Fruit fly (Drosophila melanogaster) whole organism, embryonic: ENCODE measurements around the gene Gr39a.

Experiments
- ATbp ChIP-seq: fragments of 200-800 bp; sonication (Bioruptor generic); optimal IDR thresholded peaks from 2 replicates; lab custom pipeline; 2017; ENCODE audit warnings: missing biosample characterization, mild to moderate bottlenecking, missing genetic modification characterization, missing genetic modification reagents
- Bdp1 ChIP-seq: fragments of 200-800 bp; sonication (Bioruptor generic); optimal IDR thresholded peaks from 3 replicates; lab custom pipeline; 2016; ENCODE audit warnings: missing biosample characterization, missing genetic modification characterization
- CG11085 ChIP-seq: fragments of 200-800 bp; sonication (Bioruptor generic); IDR thresholded peaks from 2 replicates; pipeline ENCODE4 v1.3.6; 2022; ENCODE audit warnings: missing biosample characterization, missing genetic modification characterization
- CG11093 ChIP-seq: fragments of 200-800 bp; sonication (Bioruptor generic); IDR thresholded peaks from 3 replicates; pipeline ENCODE4 v1.3.6; 2022; ENCODE audit warnings: missing biosample characterization, missing genetic modification characterization
- CG12071 ChIP-seq: fragments of 200-800 bp; sonication (Bioruptor generic); optimal IDR thresholded peaks from 3 replicates; lab custom pipeline; 2018; ENCODE audit warnings: missing biosample characterization, mild to moderate bottlenecking, missing genetic modification characterization
- CG12104 ChIP-seq: fragments of 200-800 bp; sonication (Bioruptor generic); optimal IDR thresholded peaks from 3 replicates; lab custom pipeline; 2016; ENCODE audit warnings: missing biosample characterization, missing genetic modification characterization
- CG12299 ChIP-seq: fragments of 200-800 bp; sonication (Bioruptor generic); optimal IDR thresholded peaks from 2 replicates; lab custom pipeline; 2018; ENCODE audit warnings: missing biosample characterization, mild to moderate bottlenecking, missing genetic modification characterization
- CG12391 ChIP-seq: fragments of 200-800 bp; sonication (Bioruptor generic); optimal IDR thresholded peaks from 3 replicates; lab custom pipeline; 2018; ENCODE audit warnings: missing biosample characterization, mild to moderate bottlenecking, missing genetic modification characterization, moderate library complexity
- CG12744 ChIP-seq: fragments of 200-800 bp; sonication (Bioruptor generic); optimal IDR thresholded peaks from 2 replicates; lab custom pipeline; 2016; ENCODE audit warnings: missing biosample characterization, missing genetic modification characterization
- CG13287 ChIP-seq: fragments of 200-800 bp; sonication (Bioruptor generic); IDR thresholded peaks from 2 replicates; pipeline ENCODE4 v1.3.6; 2022; ENCODE audit warnings: missing biosample characterization, missing genetic modification characterization; ENCODE audit not compliant: partially characterized antibody
- CG1647 ChIP-seq: fragments of 200-800 bp; sonication (Bioruptor generic); optimal IDR thresholded peaks from 3 replicates; lab custom pipeline; 2016; ENCODE audit warnings: missing biosample characterization, missing genetic modification characterization
- CG16863 ChIP-seq: fragments of 200-800 bp; sonication (Bioruptor generic); optimal IDR thresholded peaks from 3 replicates; lab custom pipeline; 2016; ENCODE audit warnings: missing biosample characterization, missing genetic modification characterization
- CG17385 ChIP-seq: fragments of 200-800 bp; sonication (Bioruptor generic); optimal IDR thresholded peaks from 3 replicates; lab custom pipeline; 2018; ENCODE audit warnings: missing biosample characterization, mild to moderate bottlenecking, missing genetic modification characterization
- CG1792 ChIP-seq: fragments of 200-800 bp; sonication (Bioruptor generic); optimal IDR thresholded peaks from 2 replicates; lab custom pipeline; 2016; ENCODE audit warnings: missing biosample characterization, missing genetic modification characterization
- CG2116 ChIP-seq: fragments of 200-800 bp; sonication (Bioruptor generic); optimal IDR thresholded peaks from 3 replicates; lab custom pipeline; 2018; ENCODE audit warnings: missing biosample characterization, mild to moderate bottlenecking, missing genetic modification characterization
- CG32532 ChIP-seq: fragments of 200-800 bp; sonication (Bioruptor generic); IDR thresholded peaks from 2 replicates; pipeline ENCODE4 v1.3.6; 2022; ENCODE audit warnings: missing biosample characterization, missing genetic modification characterization
- CG5953 ChIP-seq: fragments of 200-800 bp; sonication (Bioruptor generic); IDR thresholded peaks from 2 replicates; pipeline ENCODE4 v1.3.6; 2022; ENCODE audit warnings: missing biosample characterization, missing genetic modification characterization
- CG6854 ChIP-seq: fragments of 200-800 bp; sonication (Bioruptor generic); optimal IDR thresholded peaks from 3 replicates; lab custom pipeline; 2017; ENCODE audit warnings: missing biosample characterization, mild to moderate bottlenecking, missing genetic modification characterization
- CG7987 ChIP-seq: fragments of 200-800 bp; sonication (Bioruptor generic); optimal IDR thresholded peaks from 2 replicates; lab custom pipeline; 2018; ENCODE audit warnings: missing biosample characterization, mild to moderate bottlenecking, missing genetic modification characterization, moderate library complexity
- CG8281 ChIP-seq: fragments of 200-800 bp; sonication (Bioruptor generic); optimal IDR thresholded peaks from 2 replicates; lab custom pipeline; 2018; ENCODE audit warnings: missing biosample characterization, mild to moderate bottlenecking, missing genetic modification characterization, moderate library complexity
- CG8359 ChIP-seq: fragments of 200-800 bp; sonication (Bioruptor generic); optimal IDR thresholded peaks from 2 replicates; lab custom pipeline; 2017; ENCODE audit warnings: missing biosample characterization, mild to moderate bottlenecking, missing genetic modification characterization, borderline replicate concordance
- CG9727 ChIP-seq: fragments of 200-800 bp; sonication (Bioruptor generic); optimal IDR thresholded peaks from 3 replicates; lab custom pipeline; 2017; ENCODE audit warnings: missing biosample characterization, mild to moderate bottlenecking, missing genetic modification characterization
- Camta ChIP-seq: fragments of 200-800 bp; sonication (Bioruptor generic); optimal IDR thresholded peaks from 2 replicates; lab custom pipeline; 2016; ENCODE audit warnings: missing biosample characterization, missing genetic modification characterization
- GATAe ChIP-seq: fragments of 200-800 bp; sonication (Bioruptor generic); conservative IDR thresholded peaks from 2 replicates; pipeline ENCODE4 v1.3.6; 2022; ENCODE audit warnings: missing biosample characterization, missing genetic modification characterization
- HLH4C ChIP-seq: fragments of 200-800 bp; sonication (Bioruptor generic); IDR thresholded peaks from 3 replicates; pipeline ENCODE4 v1.3.6; 2022; ENCODE audit warnings: missing biosample characterization, missing genetic modification characterization; ENCODE audit not compliant: partially characterized antibody
- Hand ChIP-seq: fragments of 200-800 bp; sonication (Bioruptor generic); optimal IDR thresholded peaks from 2 replicates; lab custom pipeline; 2017; ENCODE audit warnings: mild to moderate bottlenecking, missing biosample characterization, missing genetic modification reagents, missing genetic modification characterization
- Hmx ChIP-seq: fragments of 200-800 bp; sonication (Bioruptor generic); optimal IDR thresholded peaks from 2 replicates; lab custom pipeline; 2016; ENCODE audit warnings: missing biosample characterization, missing genetic modification characterization
- Kr ChIP-seq: fragments of 200-800 bp; sonication (Bioruptor generic); optimal IDR thresholded peaks from 2 replicates; lab custom pipeline; 2017; ENCODE audit warnings: missing biosample characterization, mild to moderate bottlenecking, missing genetic modification characterization
- Lhr ChIP-seq: fragments of 200-800 bp; sonication (Bioruptor generic); optimal IDR thresholded peaks from 3 replicates; lab custom pipeline; 2017; ENCODE audit warnings: mild to moderate bottlenecking, missing biosample characterization, missing genetic modification reagents, missing genetic modification characterization
- Lpt ChIP-seq: fragments of >200 bp; optimal IDR thresholded peaks from 2 replicates; lab custom pipeline; 2018; ENCODE audit warnings: missing biosample characterization, missing genetic modification characterization
- Mrtf ChIP-seq: fragments of 200-800 bp; sonication (Bioruptor generic); IDR thresholded peaks from 3 replicates; pipeline ENCODE4 v1.3.6; 2022; ENCODE audit warnings: missing biosample characterization, missing genetic modification characterization
- NfI ChIP-seq: fragments of 200-800 bp; sonication (Bioruptor generic); optimal IDR thresholded peaks from 3 replicates; lab custom pipeline; 2018; ENCODE audit warnings: missing biosample characterization, mild to moderate bottlenecking, missing genetic modification characterization, moderate library complexity
- Pdp1 ChIP-seq, 2 experiments: fragments of 200-800 bp; sonication (Bioruptor generic); optimal IDR thresholded peaks; 3 replicates each; lab custom pipeline; 2016; ENCODE audit warnings: missing biosample characterization in 2 of 2, missing genetic modification characterization in 2 of 2, mild to moderate bottlenecking in 1 of 2, moderate library complexity in 1 of 2
- Ssrp ChIP-seq: fragments of 200-800 bp; sonication (Bioruptor generic); optimal IDR thresholded peaks from 2 replicates; lab custom pipeline; 2018; ENCODE audit warnings: missing biosample characterization, mild to moderate bottlenecking, missing genetic modification characterization, moderate library complexity
- caup ChIP-seq: fragments of 200-800 bp; sonication (Bioruptor generic); optimal IDR thresholded peaks from 3 replicates; lab custom pipeline; 2017; ENCODE audit warnings: missing biosample characterization, mild to moderate bottlenecking, missing genetic modification characterization, moderate library complexity; ENCODE audit not compliant: severe bottlenecking
- gro ChIP-seq: fragments of 200-800 bp; sonication (Bioruptor generic); optimal IDR thresholded peaks from 2 replicates; lab custom pipeline; 2016; ENCODE audit warnings: missing biosample characterization, missing genetic modification characterization
- gt ChIP-seq: fragments of 200-800 bp; sonication (Bioruptor generic); IDR thresholded peaks from 2 replicates; pipeline ENCODE4 v1.3.6; 2022; ENCODE audit warnings: missing biosample characterization, missing genetic modification characterization
- lmd ChIP-seq: fragments of 200-800 bp; sonication (Bioruptor generic); IDR thresholded peaks from 2 replicates; pipeline ENCODE4 v1.3.6; 2022; ENCODE audit warnings: missing biosample characterization, missing genetic modification characterization
- lov ChIP-seq, 2 experiments: fragments of 200-800 bp in 1 of 2; fragments of >200 bp in 1 of 2; sonication (Bioruptor generic) in 1 of 2; IDR thresholded peaks in 1 of 2; optimal IDR thresholded peaks in 1 of 2; 2 replicates in 1 of 2; 3 replicates in 1 of 2; pipeline versions ENCODE4 v1.3.6 to Lab custom; 2017 to 2022; ENCODE audit warnings: missing biosample characterization in 1 of 2, missing genetic modification characterization in 1 of 2
- mirr ChIP-seq: fragments of 200-800 bp; sonication (Bioruptor generic); optimal IDR thresholded peaks from 3 replicates; lab custom pipeline; 2018; ENCODE audit warnings: missing biosample characterization, mild to moderate bottlenecking, missing genetic modification characterization
- mld ChIP-seq: fragments of 200-800 bp; sonication (Bioruptor generic); IDR thresholded peaks from 3 replicates; pipeline ENCODE4 v1.3.6; 2022; ENCODE audit warnings: missing biosample characterization, missing genetic modification characterization; ENCODE audit not compliant: partially characterized antibody
- pan ChIP-seq, 4 experiments: fragments of >200 bp in 3 of 4; fragments of 200-800 bp in 1 of 4; sonication (Bioruptor generic) in 1 of 4; optimal IDR thresholded peaks in 3 of 4; IDR thresholded peaks in 1 of 4; 2 replicates each; pipeline versions ENCODE4 v1.3.6 to Lab custom; 2017 to 2022; ENCODE audit warnings: missing biosample characterization in 2 of 4, missing genetic modification characterization in 2 of 4, mixed read lengths in 1 of 4
- row ChIP-seq: fragments of 200-800 bp; sonication (Bioruptor generic); IDR thresholded peaks from 3 replicates; pipeline ENCODE4 v1.3.6; 2022; ENCODE audit warnings: missing biosample characterization, missing genetic modification characterization
- salm ChIP-seq: fragments of 200-800 bp; sonication (Bioruptor generic); optimal IDR thresholded peaks from 2 replicates; lab custom pipeline; 2018; ENCODE audit warnings: missing biosample characterization, mild to moderate bottlenecking, missing genetic modification characterization
- sc ChIP-seq, 3 experiments: fragments of >200 bp in 2 of 3; fragments of 200-800 bp in 1 of 3; sonication (Bioruptor generic) in 1 of 3; optimal IDR thresholded peaks; 2 replicates in 2 of 3; 3 replicates in 1 of 3; lab custom pipeline; 2017; ENCODE audit warnings: mild to moderate bottlenecking in 1 of 3, missing biosample characterization in 1 of 3, missing genetic modification characterization in 1 of 3, missing genetic modification reagents in 1 of 3
- schlank ChIP-seq: fragments of 200-800 bp; sonication (Bioruptor generic); optimal IDR thresholded peaks from 2 replicates; lab custom pipeline; 2018; ENCODE audit warnings: missing biosample characterization, mild to moderate bottlenecking, missing genetic modification characterization
- sug ChIP-seq: fragments of 200-800 bp; optimal IDR thresholded peaks from 2 replicates; lab custom pipeline; 2019; ENCODE audit warnings: missing biosample characterization, mild to moderate bottlenecking, missing genetic modification characterization, moderate library complexity
- twi ChIP-seq: fragments of 200-800 bp; optimal IDR thresholded peaks from 2 replicates; lab custom pipeline; 2019; ENCODE audit warnings: missing biosample characterization, mild to moderate bottlenecking, missing genetic modification characterization, moderate library complexity
- tx ChIP-seq: fragments of 200-800 bp; sonication (Bioruptor generic); optimal IDR thresholded peaks from 2 replicates; lab custom pipeline; 2016; ENCODE audit warnings: missing biosample characterization, missing genetic modification characterization

The Gr39a gene

dm6 chr2L:21262832-21263231 lies 27.7 kb upstream of the Gr39a start, which contains the start of gene CG8671 (continued):
- no peak for TF ChIP-seq Bdp1
- TF ChIP-seq twi = no peak
- TF ChIP-seq CG5953 (GFP tag; lab: Robert Waterston, UW) = no peak
- TF ChIP-seq Ssrp = no peak
- no peak for TF ChIP-seq CG9727 (GFP tag; lab: Kevin White, UChicago)
- peak; percentile 31; the same call in 1 of the 2 replicates for TF ChIP-seq CG32532
- TF ChIP-seq CG12744 (GFP tag; lab: Kevin White, UChicago) = no peak
- TF ChIP-seq Camta (GFP tag; lab: Kevin White, UChicago) = no peak
- no peak for TF ChIP-seq CG2116 (GFP tag; lab: Kevin White, UChicago)
- no peak for TF ChIP-seq CG6854 (GFP tag; lab: Kevin White, UChicago)
- peak; percentile 45; the same call in 2 of the 3 replicates for TF ChIP-seq row (GFP tag; lab: Robert Waterston, UW)
- TF ChIP-seq HLH4C (GFP tag; lab: Robert Waterston, UW) = no peak
- TF ChIP-seq Lhr = peak; percentile 43
- no peak for TF ChIP-seq lov (optimal IDR thresholded peaks at IDR 0.05; lab: Kevin White, UChicago)
- no peak for TF ChIP-seq lov (GFP tag; IDR thresholded peaks at IDR 0.05; lab: Robert Waterston, UW)
- TF ChIP-seq gro (GFP tag; lab: Kevin White, UChicago) = no peak
- no peak for TF ChIP-seq CG8281
- no peak for TF ChIP-seq CG1792 (GFP tag; lab: Kevin White, UChicago)
- TF ChIP-seq CG1647 (GFP tag; lab: Kevin White, UChicago) = no peak
- no peak for TF ChIP-seq Hmx (GFP tag; lab: Kevin White, UChicago)
- no peak for TF ChIP-seq ATbp (GFP tag; lab: Kevin White, UChicago)
- TF ChIP-seq CG12104 = no peak
- TF ChIP-seq CG8359 (GFP tag; lab: Kevin White, UChicago) = no peak
- no peak for TF ChIP-seq pan (optimal IDR thresholded peaks at IDR 0.05; lab: Kevin White, UChicago)
- TF ChIP-seq pan (GFP tag; optimal IDR thresholded peaks at IDR 0.05 in 1 of 2, IDR thresholded peaks at IDR 0.05 in 1 of 2) = no peak
- TF ChIP-seq sc (optimal IDR thresholded peaks at IDR 0.05; lab: Kevin White, UChicago) = no peak
- no peak for TF ChIP-seq sc (GFP tag; optimal IDR thresholded peaks at IDR 0.05; lab: Kevin White, UChicago)
- TF ChIP-seq schlank (tag; lab: Kevin White, UChicago) = no peak
- TF ChIP-seq CG16863 = no peak
- TF ChIP-seq CG12299 = no peak
- TF ChIP-seq Pdp1 (GFP tag; optimal IDR thresholded peaks at IDR 0.05; lab: Kevin White, UChicago) = peak in 1 of 2 experiments; percentile 44
- TF ChIP-seq caup = peak; percentile 2
- peak; percentile 47; the same call in 1 of the 2 replicates for TF ChIP-seq CG13287
- TF ChIP-seq lmd = no peak
- peak; percentile 30 for TF ChIP-seq CG12391
- no peak for TF ChIP-seq GATAe (GFP tag; lab: Robert Waterston, UW)
- TF ChIP-seq Hand (GFP tag; lab: Kevin White, UChicago) = no peak
- TF ChIP-seq sug (tag; lab: Kevin White, UChicago) = peak; percentile 29
- TF ChIP-seq CG11093 = no peak
- no peak for TF ChIP-seq mld (GFP tag; lab: Robert Waterston, UW)
- no peak for TF ChIP-seq CG17385 (GFP tag; lab: Kevin White, UChicago)
- TF ChIP-seq gt (GFP tag; lab: Robert Waterston, UW) = no peak
- TF ChIP-seq Kr = no peak
- TF ChIP-seq NfI (GFP tag; lab: Kevin White, UChicago) = peak; percentile 14
- TF ChIP-seq mirr = no peak
- TF ChIP-seq Mrtf (GFP tag; lab: Robert Waterston, UW) = no peak
- no peak for TF ChIP-seq CG7987 (GFP tag; lab: Kevin White, UChicago)
- TF ChIP-seq Lpt (GFP tag; lab: Kevin White, UChicago) = no peak
- TF ChIP-seq CG12071 (GFP tag; lab: Kevin White, UChicago) = no peak
- no peak for TF ChIP-seq CG11085
- TF ChIP-seq salm (tag; lab: Kevin White, UChicago) = no peak
- no peak for TF ChIP-seq tx (GFP tag; lab: Kevin White, UChicago)
